Worm (Caenorhabditis elegans) whole organism, late embryonic: ENCODE results near the gene rab-33.

Source experiments
- tbx-2 ChIP-seq: sonication (generic microtip); optimal IDR thresholded peaks from 2 replicates; lab custom pipeline; 2016; ENCODE audit warnings: missing genetic modification characterization, missing compliant biosample characterization
- unc-3 ChIP-seq, 2 experiments: fragments of 200-800 bp in 1 of 2; sonication (Bioruptor generic) in 1 of 2; sonication (generic microtip) in 1 of 2; conservative IDR thresholded peaks in 1 of 2; optimal IDR thresholded peaks in 1 of 2; 2 replicates each; pipeline versions ENCODE4 v1.3.6 to Lab custom; 2016 to 2022; ENCODE audit warnings: missing compliant biosample characterization in 2 of 2, missing genetic modification characterization in 2 of 2, missing genetic modification reagents in 1 of 2
- zip-5 ChIP-seq: sonication (generic microtip); optimal IDR thresholded peaks from 2 replicates; lab custom pipeline; 2016; ENCODE audit warnings: missing genetic modification characterization, missing compliant biosample characterization

ce11 chrIII:10520523-10520922 is 16.9 kb upstream of the rab-33 start, which contains the start of gene unc-49:
- TF ChIP-seq zip-5 (tag; lab: Kevin White, UChicago) (no peak), unc-3 (GFP tag; conservative IDR thresholded peaks at IDR 0.05; lab: Robert Waterston, UW) (no peak), unc-3 (tag; optimal IDR thresholded peaks at IDR 0.05; lab: Kevin White, UChicago) (no peak), tbx-2 (tag; lab: Kevin White, UChicago) (no peak)
